Worm (Caenorhabditis elegans): Measurements from ENCODE around the gene daf-4.

daf-4 gene

ce11 chrIII:5586925-5587324, 38.0 kb upstream of the daf-4 start, which contains the start of gene F56D2.2:
Gene F56D2.2 (plus strand): TSS chrIII:5587263.
- TF ChIP-seq nhr-129 (tag; optimal IDR thresholded peaks at IDR 0.05) (peak; percentile 4), aly-2 (tag; optimal IDR thresholded peaks at IDR 0.05) (no peak), gmeb-1 (tag; optimal IDR thresholded peaks at IDR 0.05) (peak; percentile 74), unc-55 (GFP tag; optimal IDR thresholded peaks at IDR 0.05) (peak; percentile 60), ztf-1 (GFP tag; conservative IDR thresholded peaks at IDR 0.05) (no peak), lsy-2 (tag; optimal IDR thresholded peaks at IDR 0.05) (peak in 1 of 2 experiments; percentile 35)

- TF ChIP-seq lsy-2 (tag; optimal IDR thresholded peaks at IDR 0.05) (no peak), lin-11 (tag; optimal IDR thresholded peaks at IDR 0.05) (no peak), egl-27 (tag; optimal IDR thresholded peaks at IDR 0.05) (no peak), ceh-16 (tag; optimal IDR thresholded peaks at IDR 0.05) (no peak), dmd-4 (tag; optimal IDR thresholded peaks at IDR 0.05) (no peak), fos-1 (tag; optimal IDR thresholded peaks at IDR 0.05) (no peak), unc-39 (tag; optimal IDR thresholded peaks at IDR 0.05) (no peak), lin-13 (GFP tag; optimal IDR thresholded peaks at IDR 0.05) (no peak), gmeb-1 (tag; optimal IDR thresholded peaks at IDR 0.05) (no peak), peb-1 (tag; optimal IDR thresholded peaks at IDR 0.05) (no peak), ceh-82 (tag; optimal IDR thresholded peaks at IDR 0.05) (no peak), nhr-21 (tag; optimal IDR thresholded peaks at IDR 0.05) (no peak), lin-39 (tag; optimal IDR thresholded peaks at IDR 0.05) (no peak), unc-55 (GFP tag; optimal IDR thresholded peaks at IDR 0.05) (no peak)
These were observed 36.2 kb upstream of the daf-4 start for ce11 chrIII:5588746-5589145.

ce11 chrIII:5591668-5592149, 33.2 kb upstream of the daf-4 start, which contains the start of the genes ddx-15 and ucr-1:
Gene ddx-15 (minus strand): TSS chrIII:5591718.
Gene ucr-1 (plus strand): TSS chrIII:5592135.
- TF ChIP-seq sma-3 (GFP tag; optimal IDR thresholded peaks at IDR 0.05) (peak; percentile 57), nhr-10 (tag; optimal IDR thresholded peaks at IDR 0.05) (no peak), F13H6.1 (tag; optimal IDR thresholded peaks at IDR 0.05) (peak; percentile 6), C34F6.9 (tag; optimal IDR thresholded peaks at IDR 0.05) (peak; percentile 84), mab-5 (tag; optimal IDR thresholded peaks at IDR 0.05) (no peak), lin-11 (tag; optimal IDR thresholded peaks at IDR 0.05) (peak; percentile 80), alr-1 (tag; optimal IDR thresholded peaks at IDR 0.05) (no peak), ama-1 (optimal IDR thresholded peaks at IDR 0.05) (no peak), sma-9 (GFP tag; optimal IDR thresholded peaks at IDR 0.05) (peak; percentile 38), sma-9 (tag; optimal IDR thresholded peaks at IDR 0.05) (no peak), lsy-2 (tag; optimal IDR thresholded peaks at IDR 0.05) (peak; percentile 29 to 85), blmp-1 (tag; optimal IDR thresholded peaks at IDR 0.05; ENCODE audit: insufficient read depth) (peak; percentile 33), nhr-12 (tag; optimal IDR thresholded peaks at IDR 0.05) (no peak), nhr-23 (tag; optimal IDR thresholded peaks at IDR 0.05) (no peak), R02D3.7 (tag; optimal IDR thresholded peaks at IDR 0.05) (peak; percentile 53), fos-1 (tag; optimal IDR thresholded peaks at IDR 0.05) (peak; percentile 17), gmeb-1 (tag; optimal IDR thresholded peaks at IDR 0.05) (peak; percentile 80), ztf-1 (GFP tag; conservative IDR thresholded peaks at IDR 0.05) (no peak), crh-2 (tag; optimal IDR thresholded peaks at IDR 0.05) (peak; percentile 57), nhr-25 (tag; optimal IDR thresholded peaks at IDR 0.05) (peak; percentile 23), unc-62 (GFP tag; optimal IDR thresholded peaks at IDR 0.05) (no peak), lin-13 (GFP tag; optimal IDR thresholded peaks at IDR 0.05) (peak; percentile 77), ceh-16 (tag; optimal IDR thresholded peaks at IDR 0.05) (peak; percentile 4), nhr-21 (tag; optimal IDR thresholded peaks at IDR 0.05) (peak; percentile 16), nhr-129 (tag; optimal IDR thresholded peaks at IDR 0.05) (peak; percentile 28), snpc-4 (tag; optimal IDR thresholded peaks at IDR 0.05) (peak; percentile 17), unc-39 (tag; optimal IDR thresholded peaks at IDR 0.05) (no peak), ztf-11 (tag; optimal IDR thresholded peaks at IDR 0.05) (no peak), unc-55 (GFP tag; optimal IDR thresholded peaks at IDR 0.05) (peak; percentile 89)

ce11 chrIII:5594350-5594749, 30.6 kb upstream of the daf-4 start:
- TF ChIP-seq C34F6.9 (tag; optimal IDR thresholded peaks at IDR 0.05) (no peak), alr-1 (tag; optimal IDR thresholded peaks at IDR 0.05) (no peak), Y55F3AM.14 (GFP tag; optimal IDR thresholded peaks at IDR 0.05) (no peak), nhr-10 (tag; optimal IDR thresholded peaks at IDR 0.05) (no peak), dmd-4 (tag; optimal IDR thresholded peaks at IDR 0.05) (no peak), ZK546.5 (tag; optimal IDR thresholded peaks at IDR 0.05) (no peak), lin-13 (GFP tag; optimal IDR thresholded peaks at IDR 0.05) (no peak), nhr-12 (tag; optimal IDR thresholded peaks at IDR 0.05) (no peak), nhr-23 (tag; optimal IDR thresholded peaks at IDR 0.05) (no peak), sma-3 (GFP tag; optimal IDR thresholded peaks at IDR 0.05) (peak; percentile 43), ceh-82 (tag; optimal IDR thresholded peaks at IDR 0.05) (no peak), F13H6.1 (tag; optimal IDR thresholded peaks at IDR 0.05) (no peak), blmp-1 (tag; optimal IDR thresholded peaks at IDR 0.05; ENCODE audit: insufficient read depth) (no peak), unc-55 (GFP tag; optimal IDR thresholded peaks at IDR 0.05) (no peak), sma-9 (GFP tag; optimal IDR thresholded peaks at IDR 0.05) (peak; percentile 7), sma-9 (tag; optimal IDR thresholded peaks at IDR 0.05) (no peak), lin-39 (tag; optimal IDR thresholded peaks at IDR 0.05) (no peak), snpc-4 (tag; optimal IDR thresholded peaks at IDR 0.05) (no peak), ztf-4 (tag; optimal IDR thresholded peaks at IDR 0.05) (no peak), lsy-2 (tag; optimal IDR thresholded peaks at IDR 0.05) (no peak), aly-2 (tag; optimal IDR thresholded peaks at IDR 0.05) (no peak), egl-27 (tag; optimal IDR thresholded peaks at IDR 0.05) (no peak), nhr-25 (tag; optimal IDR thresholded peaks at IDR 0.05) (peak; percentile 71), ceh-16 (tag; optimal IDR thresholded peaks at IDR 0.05) (no peak), crh-2 (tag; optimal IDR thresholded peaks at IDR 0.05) (no peak), sem-4 (tag; optimal IDR thresholded peaks at IDR 0.05) (no peak), nhr-237 (tag; optimal IDR thresholded peaks at IDR 0.05) (no peak), unc-39 (tag; optimal IDR thresholded peaks at IDR 0.05) (no peak), nhr-11 (tag; optimal IDR thresholded peaks at IDR 0.05) (no peak), elt-3 (tag; optimal IDR thresholded peaks at IDR 0.05) (no peak), mbf-1 (tag; optimal IDR thresholded peaks at IDR 0.05) (no peak), R02D3.7 (tag; optimal IDR thresholded peaks at IDR 0.05) (no peak)
